Worm (Caenorhabditis elegans) whole organism, L4/young adult: ENCODE data around the gene C29F9.8.

Experiments used
- W03F9.2 ChIP-seq: fragments of 150-350 bp; optimal IDR thresholded peaks from 2 replicates; lab custom pipeline; 2014; ENCODE audit warnings: missing biosample characterization, missing genetic modification characterization
- dao-5 ChIP-seq: sonication (generic microtip); optimal IDR thresholded peaks from 2 replicates; lab custom pipeline; 2016; ENCODE audit warnings: missing genotype, missing genetic modification characterization, moderate library complexity, missing compliant biosample characterization
- him-1 ChIP-seq: sonication (generic microtip); optimal IDR thresholded peaks from 2 replicates; lab custom pipeline; 2016; ENCODE audit warnings: missing genotype, missing genetic modification reagents, missing genetic modification characterization, missing compliant biosample characterization

ce11 chrIII:114603-115002 is 17.7 kb upstream of the C29F9.8 start, which contains the start of gene C29F9.6:
- no peak for TF ChIP-seq W03F9.2 (tag; lab: Kevin White, UChicago)
- no peak for TF ChIP-seq dao-5 (tag; lab: Kevin White, UChicago)
- no peak for TF ChIP-seq him-1 (tag; lab: Kevin White, UChicago)
